Fruit fly (Drosophila melanogaster) whole organism, embryonic: ENCODE measurements around the gene TBC1d7.

Source experiments
- Antp ChIP-seq: fragments of 200-800 bp; sonication (Bioruptor generic); optimal IDR thresholded peaks from 3 replicates; lab custom pipeline; 2016; ENCODE audit warnings: missing biosample characterization, missing genetic modification characterization
- BEAF-32 ChIP-seq: fragments of 200-800 bp; sonication (Bioruptor generic); optimal IDR thresholded peaks from 3 replicates; lab custom pipeline; 2017; ENCODE audit warnings: missing biosample characterization, missing genetic modification characterization, mild to moderate bottlenecking, moderate library complexity, missing genetic modification reagents
- Bteb2 ChIP-seq: fragments of 200-800 bp; sonication (Bioruptor generic); optimal IDR thresholded peaks from 2 replicates; lab custom pipeline; 2016; ENCODE audit warnings: missing biosample characterization, missing genetic modification characterization
- CG1024 ChIP-seq: fragments of 200-800 bp; sonication (Bioruptor generic); IDR thresholded peaks from 2 replicates; pipeline ENCODE4 v1.3.6; 2022; ENCODE audit warnings: missing biosample characterization, missing genetic modification characterization
- CG10654 ChIP-seq: fragments of 200-800 bp; sonication (Bioruptor generic); optimal IDR thresholded peaks from 2 replicates; lab custom pipeline; 2016; ENCODE audit warnings: missing biosample characterization, missing genetic modification characterization
- CG11093 ChIP-seq: fragments of 200-800 bp; sonication (Bioruptor generic); IDR thresholded peaks from 3 replicates; pipeline ENCODE4 v1.3.6; 2022; ENCODE audit warnings: missing biosample characterization, missing genetic modification characterization
- CG12659 ChIP-seq: fragments of 200-800 bp; sonication (Bioruptor generic); optimal IDR thresholded peaks from 3 replicates; lab custom pipeline; 2017; ENCODE audit warnings: mild to moderate bottlenecking, missing biosample characterization, missing genetic modification reagents, missing genetic modification characterization
- CG12744 ChIP-seq: fragments of 200-800 bp; sonication (Bioruptor generic); optimal IDR thresholded peaks from 2 replicates; lab custom pipeline; 2016; ENCODE audit warnings: missing biosample characterization, missing genetic modification characterization
- CG12769 ChIP-seq: fragments of 200-800 bp; sonication (Bioruptor generic); optimal IDR thresholded peaks from 2 replicates; lab custom pipeline; 2019; ENCODE audit warnings: missing biosample characterization, mild to moderate bottlenecking, missing genetic modification characterization, moderate library complexity
- CG13296 ChIP-seq: fragments of 200-800 bp; sonication (Bioruptor generic); optimal IDR thresholded peaks from 3 replicates; lab custom pipeline; 2018; ENCODE audit warnings: missing biosample characterization, mild to moderate bottlenecking, missing genetic modification characterization
- CG17829 ChIP-seq: fragments of 200-800 bp; optimal IDR thresholded peaks from 2 replicates; lab custom pipeline; 2019; ENCODE audit warnings: missing biosample characterization, mild to moderate bottlenecking, missing genetic modification characterization, moderate library complexity
- CG1792 ChIP-seq: fragments of 200-800 bp; sonication (Bioruptor generic); optimal IDR thresholded peaks from 2 replicates; lab custom pipeline; 2016; ENCODE audit warnings: missing biosample characterization, missing genetic modification characterization
- CG2712 ChIP-seq: fragments of 200-800 bp; optimal IDR thresholded peaks from 3 replicates; lab custom pipeline; 2019; ENCODE audit warnings: missing biosample characterization, mild to moderate bottlenecking, missing genetic modification characterization, moderate library complexity
- CG33557 ChIP-seq: fragments of 200-800 bp; sonication (Bioruptor generic); optimal IDR thresholded peaks from 2 replicates; lab custom pipeline; 2019; ENCODE audit warnings: missing biosample characterization, mild to moderate bottlenecking, missing genetic modification characterization, moderate library complexity
- CG3847 ChIP-seq: fragments of 200-800 bp; sonication (Bioruptor generic); IDR thresholded peaks from 2 replicates; pipeline ENCODE4 v1.3.6; 2022; ENCODE audit warnings: missing biosample characterization, missing genetic modification characterization
- CG6272 ChIP-seq: fragments of 200-800 bp; sonication (Bioruptor generic); IDR thresholded peaks from 2 replicates; pipeline ENCODE4 v1.3.6; 2022; ENCODE audit warnings: missing biosample characterization, missing genetic modification characterization
- CG9609 ChIP-seq: fragments of 200-800 bp; sonication (Bioruptor generic); optimal IDR thresholded peaks from 3 replicates; lab custom pipeline; 2016; ENCODE audit warnings: missing biosample characterization, missing genetic modification characterization
- Dfd ChIP-seq, 2 experiments: fragments of >200 bp; optimal IDR thresholded peaks; 2 replicates each; lab custom pipeline; 2017; ENCODE audit warnings: missing biosample characterization in 2 of 2, missing genetic modification characterization in 2 of 2
- Dip2 ChIP-seq: fragments of 200-800 bp; sonication (Bioruptor generic); IDR thresholded peaks from 2 replicates; pipeline ENCODE4 v1.3.6; 2022; ENCODE audit warnings: missing biosample characterization, missing genetic modification characterization
- E2f1 ChIP-seq: fragments of 200-800 bp; sonication (Bioruptor generic); IDR thresholded peaks from 2 replicates; pipeline ENCODE4 v1.3.6; 2022; ENCODE audit warnings: missing biosample characterization, missing genetic modification characterization
- Fer3 ChIP-seq: fragments of 200-800 bp; sonication (Bioruptor generic); optimal IDR thresholded peaks from 2 replicates; lab custom pipeline; 2018; ENCODE audit warnings: missing biosample characterization, mild to moderate bottlenecking, missing genetic modification characterization, moderate library complexity
- Gsc ChIP-seq: fragments of 200-800 bp; sonication (Bioruptor generic); IDR thresholded peaks from 2 replicates; pipeline ENCODE4 v1.3.6; 2022; ENCODE audit warnings: missing biosample characterization, missing genetic modification characterization
- HHEX ChIP-seq: fragments of 200-800 bp; sonication (Bioruptor generic); optimal IDR thresholded peaks from 3 replicates; lab custom pipeline; 2017; ENCODE audit warnings: missing biosample characterization, mild to moderate bottlenecking, missing genetic modification characterization, missing genetic modification reagents
- HLH4C ChIP-seq: fragments of 200-800 bp; sonication (Bioruptor generic); IDR thresholded peaks from 3 replicates; pipeline ENCODE4 v1.3.6; 2022; ENCODE audit warnings: missing biosample characterization, missing genetic modification characterization; ENCODE audit not compliant: partially characterized antibody
- Hr39 ChIP-seq: fragments of >200 bp; optimal IDR thresholded peaks from 2 replicates; lab custom pipeline; 2017
- Mes4 ChIP-seq: fragments of 200-800 bp; sonication (Bioruptor generic); optimal IDR thresholded peaks from 2 replicates; lab custom pipeline; 2016; ENCODE audit warnings: missing biosample characterization, missing genetic modification characterization
- Opbp ChIP-seq: fragments of 200-800 bp; sonication (Bioruptor generic); IDR thresholded peaks from 3 replicates; pipeline ENCODE4 v1.3.6; 2022; ENCODE audit warnings: missing biosample characterization, missing genetic modification characterization; ENCODE audit not compliant: partially characterized antibody
- PHDP ChIP-seq: fragments of 200-800 bp; sonication (Bioruptor generic); optimal IDR thresholded peaks from 3 replicates; lab custom pipeline; 2018; ENCODE audit warnings: missing biosample characterization, mild to moderate bottlenecking, missing genetic modification characterization, moderate library complexity
- Pdp1 ChIP-seq, 2 experiments: fragments of 200-800 bp; sonication (Bioruptor generic); optimal IDR thresholded peaks; 3 replicates each; lab custom pipeline; 2016; ENCODE audit warnings: missing biosample characterization in 2 of 2, missing genetic modification characterization in 2 of 2, mild to moderate bottlenecking in 1 of 2, moderate library complexity in 1 of 2
- Spps ChIP-seq: fragments of 200-800 bp; sonication (Bioruptor generic); optimal IDR thresholded peaks from 2 replicates; lab custom pipeline; 2018; ENCODE audit warnings: missing biosample characterization, mild to moderate bottlenecking, missing genetic modification characterization
- ab ChIP-seq: fragments of 200-800 bp; sonication (Bioruptor generic); optimal IDR thresholded peaks from 2 replicates; lab custom pipeline; 2016; ENCODE audit warnings: missing biosample characterization, missing genetic modification characterization
- al ChIP-seq: fragments of 200-800 bp; sonication (Bioruptor generic); IDR thresholded peaks from 2 replicates; pipeline ENCODE4 v1.3.6; 2022; ENCODE audit warnings: missing biosample characterization, missing genetic modification characterization
- amos ChIP-seq: fragments of 200-800 bp; sonication (Bioruptor generic); IDR thresholded peaks from 2 replicates; pipeline ENCODE4 v1.3.6; 2022; ENCODE audit warnings: missing biosample characterization, missing genetic modification characterization; ENCODE audit not compliant: partially characterized antibody
- ara ChIP-seq: fragments of 200-800 bp; sonication (Bioruptor generic); IDR thresholded peaks from 2 replicates; pipeline ENCODE4 v1.3.6; 2022; ENCODE audit warnings: missing biosample characterization, missing genetic modification characterization
- cwo ChIP-seq: fragments of 200-800 bp; sonication (Bioruptor generic); optimal IDR thresholded peaks from 3 replicates; lab custom pipeline; 2017; ENCODE audit warnings: missing biosample characterization, missing genetic modification characterization, mild to moderate bottlenecking, moderate library complexity, missing genetic modification reagents
- esg ChIP-seq: fragments of 200-800 bp; sonication (Bioruptor generic); conservative IDR thresholded peaks from 2 replicates; pipeline ENCODE4 v1.3.6; 2022; ENCODE audit warnings: missing biosample characterization, missing genetic modification characterization
- ewg ChIP-seq: fragments of 200-800 bp; sonication (Bioruptor generic); optimal IDR thresholded peaks from 3 replicates; lab custom pipeline; 2017; ENCODE audit warnings: mild to moderate bottlenecking, missing biosample characterization, missing genetic modification reagents, missing genetic modification characterization
- fd96Cb ChIP-seq: fragments of 200-800 bp; sonication (Bioruptor generic); optimal IDR thresholded peaks from 2 replicates; lab custom pipeline; 2018; ENCODE audit warnings: missing biosample characterization, mild to moderate bottlenecking, missing genetic modification characterization, moderate library complexity
- jigr1 ChIP-seq: fragments of 200-800 bp; sonication (Bioruptor generic); IDR thresholded peaks from 3 replicates; pipeline ENCODE4 v1.3.6; 2022; ENCODE audit warnings: missing biosample characterization, missing genetic modification characterization
- jumu ChIP-seq: fragments of 200-800 bp; sonication (Bioruptor generic); optimal IDR thresholded peaks from 3 replicates; lab custom pipeline; 2016; ENCODE audit warnings: missing biosample characterization, missing genetic modification characterization
- kah ChIP-seq: fragments of 200-800 bp; sonication (Bioruptor generic); optimal IDR thresholded peaks from 2 replicates; lab custom pipeline; 2018; ENCODE audit warnings: missing biosample characterization, mild to moderate bottlenecking, missing genetic modification characterization
- lab ChIP-seq: fragments of 200-800 bp; sonication (Bioruptor generic); optimal IDR thresholded peaks from 3 replicates; lab custom pipeline; 2017; ENCODE audit warnings: missing biosample characterization, missing genetic modification characterization, mild to moderate bottlenecking, moderate library complexity, missing genetic modification reagents
- lbe ChIP-seq: fragments of 200-800 bp; sonication (Bioruptor generic); optimal IDR thresholded peaks from 2 replicates; lab custom pipeline; 2016; ENCODE audit warnings: missing biosample characterization, mild to moderate bottlenecking, missing genetic modification characterization
- ro ChIP-seq: fragments of 200-800 bp; sonication (Bioruptor generic); IDR thresholded peaks from 2 replicates; pipeline ENCODE4 v1.3.6; 2022; ENCODE audit warnings: missing biosample characterization, missing genetic modification characterization
- row ChIP-seq: fragments of 200-800 bp; sonication (Bioruptor generic); IDR thresholded peaks from 3 replicates; pipeline ENCODE4 v1.3.6; 2022; ENCODE audit warnings: missing biosample characterization, missing genetic modification characterization
- schlank ChIP-seq: fragments of 200-800 bp; sonication (Bioruptor generic); optimal IDR thresholded peaks from 2 replicates; lab custom pipeline; 2018; ENCODE audit warnings: missing biosample characterization, mild to moderate bottlenecking, missing genetic modification characterization
- shn ChIP-seq: fragments of 200-800 bp; sonication (Bioruptor generic); optimal IDR thresholded peaks from 3 replicates; lab custom pipeline; 2016; ENCODE audit warnings: missing biosample characterization, missing genetic modification characterization
- tap ChIP-seq: fragments of 200-800 bp; optimal IDR thresholded peaks from 3 replicates; lab custom pipeline; 2019; ENCODE audit warnings: missing biosample characterization, mild to moderate bottlenecking, missing genetic modification characterization, moderate library complexity
- tin ChIP-seq: fragments of 200-800 bp; sonication (Bioruptor generic); optimal IDR thresholded peaks from 3 replicates; lab custom pipeline; 2016; ENCODE audit warnings: missing biosample characterization, missing genetic modification characterization
- tio ChIP-seq: fragments of 200-800 bp; sonication (Bioruptor generic); optimal IDR thresholded peaks from 2 replicates; lab custom pipeline; 2017; ENCODE audit warnings: missing biosample characterization, missing genetic modification characterization, inconsistent platforms
- wdn ChIP-seq: fragments of 200-800 bp; sonication (Bioruptor generic); IDR thresholded peaks from 2 replicates; pipeline ENCODE4 v1.3.6; 2022; ENCODE audit warnings: missing biosample characterization, missing genetic modification characterization
- z ChIP-seq: fragments of 200-800 bp; sonication (Bioruptor generic); IDR thresholded peaks from 3 replicates; pipeline ENCODE4 v1.3.6; 2022; ENCODE audit warnings: missing biosample characterization, missing genetic modification characterization

TBC1d7 gene

DNA sequence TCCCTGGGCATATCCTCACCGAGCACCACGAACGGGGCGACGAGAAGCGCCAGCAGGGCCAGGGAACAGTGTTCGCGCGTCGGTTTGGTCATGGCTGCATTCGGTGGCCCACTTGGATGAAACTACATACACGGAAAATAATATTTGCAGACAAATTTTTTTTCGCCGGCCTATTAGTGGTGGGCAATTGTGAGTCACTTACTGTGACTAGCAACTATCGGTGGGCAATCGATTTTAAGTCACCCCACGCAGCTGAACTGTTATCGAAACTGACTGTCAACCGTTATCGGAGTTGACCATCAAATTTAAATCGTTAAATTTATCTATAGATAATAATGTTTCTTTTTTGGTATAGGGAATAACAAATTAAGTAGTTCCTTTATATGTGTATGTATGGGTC lies 7.8 kb downstream of the TBC1d7 start, which contains the start of gene CG5510 (continued):
- no peak for TF ChIP-seq Mes4 (GFP tag; lab: Kevin White, UChicago)
- no peak for TF ChIP-seq tio (GFP tag; lab: Kevin White, UChicago)
- peak; percentile 27 for TF ChIP-seq ewg (GFP tag; lab: Kevin White, UChicago)
- peak; percentile 41 for TF ChIP-seq PHDP (tag; lab: Kevin White, UChicago)
- TF ChIP-seq CG1792 (GFP tag; lab: Kevin White, UChicago): peak; percentile 52
- peak; percentile 16 for TF ChIP-seq ab (GFP tag; lab: Kevin White, UChicago)
- peak; percentile 97 for TF ChIP-seq Opbp (GFP tag; lab: Robert Waterston, UW)
- TF ChIP-seq Spps: peak; percentile 5
- peak; percentile 76 for TF ChIP-seq CG2712 (tag; lab: Kevin White, UChicago)
- peak; percentile 32; the same call in 1 of the 2 replicates for TF ChIP-seq CG6272
- peak; percentile 26 for TF ChIP-seq HHEX (GFP tag; lab: Kevin White, UChicago)
- no peak for TF ChIP-seq jigr1
- peak; percentile 8 for TF ChIP-seq CG12744 (GFP tag; lab: Kevin White, UChicago)
- TF ChIP-seq z (GFP tag; lab: Robert Waterston, UW): no peak
- no peak for TF ChIP-seq ara (GFP tag; lab: Robert Waterston, UW)
- TF ChIP-seq CG12769: peak; percentile 56
- no peak for TF ChIP-seq wdn
- TF ChIP-seq amos (GFP tag; lab: Robert Waterston, UW): peak; percentile 98
- TF ChIP-seq Hr39 (lab: Kevin White, UChicago): no peak
- TF ChIP-seq E2f1 (GFP tag; lab: Robert Waterston, UW): no peak
- TF ChIP-seq CG13296 (GFP tag; lab: Kevin White, UChicago): no peak
- TF ChIP-seq Bteb2 (GFP tag; lab: Kevin White, UChicago): peak; percentile 11
- no peak for TF ChIP-seq cwo (GFP tag; lab: Kevin White, UChicago)
- no peak for TF ChIP-seq Gsc
- TF ChIP-seq lab (GFP tag; lab: Kevin White, UChicago): no peak
- TF ChIP-seq shn: peak; percentile 67
- peak; percentile 51 for TF ChIP-seq jumu (GFP tag; lab: Kevin White, UChicago)
- TF ChIP-seq Dfd (GFP tag; optimal IDR thresholded peaks at IDR 0.05; lab: Kevin White, UChicago): no peak
- TF ChIP-seq CG17829: peak; percentile 71
- TF ChIP-seq lbe (GFP tag; lab: Kevin White, UChicago): no peak
- no peak for TF ChIP-seq CG33557
- TF ChIP-seq Fer3 (tag; lab: Kevin White, UChicago): peak; percentile 8
- TF ChIP-seq CG3847: peak; percentile 54
- no peak for TF ChIP-seq CG10654
- no peak for TF ChIP-seq CG1024 (GFP tag; lab: Robert Waterston, UW)
- no peak for TF ChIP-seq al (GFP tag; lab: Robert Waterston, UW)
- TF ChIP-seq CG12659 (GFP tag; lab: Kevin White, UChicago): peak; percentile 80
- no peak for TF ChIP-seq tap
- TF ChIP-seq fd96Cb (tag; lab: Kevin White, UChicago): no peak
- no peak for TF ChIP-seq CG11093 (GFP tag; lab: Robert Waterston, UW)
- peak; percentile 66 for TF ChIP-seq tin
- TF ChIP-seq BEAF-32 (GFP tag; lab: Kevin White, UChicago): peak; percentile 98
- no peak for TF ChIP-seq ro
- peak; percentile 65 for TF ChIP-seq Antp (GFP tag; lab: Kevin White, UChicago)
- no peak for TF ChIP-seq Dip2
- peak; percentile 57 for TF ChIP-seq CG9609 (GFP tag; lab: Kevin White, UChicago)
- TF ChIP-seq HLH4C (GFP tag; lab: Robert Waterston, UW): peak; percentile 98
- peak; percentile 83 for TF ChIP-seq row (GFP tag; lab: Robert Waterston, UW)
- TF ChIP-seq esg: no peak
- peak; percentile 58 to 61 for TF ChIP-seq Pdp1 (GFP tag; optimal IDR thresholded peaks at IDR 0.05; lab: Kevin White, UChicago)
- no peak for TF ChIP-seq kah (GFP tag; lab: Kevin White, UChicago)
- TF ChIP-seq schlank: no peak
